Worm (Caenorhabditis elegans) whole organism, midembryonic: ENCODE measurements around the gene srh-277.

Source experiments
- T22C8.4 ChIP-seq: fragments of 200-800 bp; sonication (Bioruptor generic); IDR thresholded peaks from 2 replicates; pipeline ENCODE4 v1.3.6; 2022; ENCODE audit warnings: missing genetic modification characterization, missing compliant biosample characterization
- cog-1 ChIP-seq: sonication (generic microtip); optimal IDR thresholded peaks from 2 replicates; lab custom pipeline; 2016; ENCODE audit warnings: missing genetic modification characterization, missing compliant biosample characterization
- klf-2 ChIP-seq: fragments of 200-800 bp; sonication (Bioruptor generic); conservative IDR thresholded peaks from 2 replicates; pipeline ENCODE4 v1.3.6; 2022; ENCODE audit warnings: missing genetic modification reagents, missing genetic modification characterization, missing compliant biosample characterization
- med-1 ChIP-seq: sonication (generic microtip); optimal IDR thresholded peaks from 2 replicates; lab custom pipeline; 2017; ENCODE audit warnings: missing genetic modification characterization, mild to moderate bottlenecking, missing compliant biosample characterization, antibody characterized with exemption, missing genetic modification reagents; ENCODE audit not compliant: insufficient read depth
- ref-1 ChIP-seq: fragments of 200-800 bp; sonication (Bioruptor generic); conservative IDR thresholded peaks from 2 replicates; pipeline ENCODE4 v1.3.6; 2022; ENCODE audit warnings: missing genetic modification reagents, missing genetic modification characterization, missing compliant biosample characterization
- tab-1 ChIP-seq: fragments of 200-800 bp; sonication (Bioruptor generic); IDR thresholded peaks from 2 replicates; pipeline ENCODE4 v1.3.6; 2022; ENCODE audit warnings: missing genetic modification characterization, missing compliant biosample characterization
- ztf-29 ChIP-seq: fragments of 200-800 bp; sonication (Bioruptor generic); IDR thresholded peaks from 2 replicates; pipeline ENCODE4 v1.3.6; 2022; ENCODE audit warnings: missing genetic modification reagents, missing genetic modification characterization, missing compliant biosample characterization

- TF ChIP-seq T22C8.4 (GFP tag; lab: Robert Waterston, UW) (no peak), tab-1 (GFP tag; lab: Robert Waterston, UW) (no peak), cog-1 (tag; lab: Kevin White, UChicago) (no peak), ref-1 (no peak), med-1 (GFP tag; lab: Kevin White, UChicago) (no peak), klf-2 (GFP tag; lab: Robert Waterston, UW) (no peak), ztf-29 (GFP tag; lab: Robert Waterston, UW) (no peak)
These were observed 31.5 kb downstream of the srh-277 start, which contains the start of gene F11A5.9 for ce11 chrV:16214505-16214904.
